Worm (Caenorhabditis elegans): ENCODE data around the gene golg-2.

golg-2 gene

DNA sequence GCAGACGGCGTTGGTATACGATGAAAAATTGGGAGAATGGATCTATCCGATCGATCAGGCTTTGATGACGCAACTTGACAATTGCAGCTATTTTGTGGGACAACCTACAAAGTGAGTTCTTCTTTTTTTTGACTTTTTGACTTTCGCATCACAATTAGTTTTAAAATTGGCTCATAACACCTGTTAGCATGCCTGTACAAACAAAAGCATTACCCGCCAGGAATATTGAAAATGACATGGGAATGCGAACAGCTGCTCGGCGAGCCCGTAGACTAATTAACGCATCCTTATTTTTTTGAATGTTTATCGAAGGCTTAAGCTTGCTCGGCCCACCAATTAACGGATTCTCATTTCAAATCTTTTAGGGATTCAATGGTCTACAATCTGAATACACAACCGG, 52.6 kb downstream of the golg-2 start:
- no peak for TF ChIP-seq ztf-11 (tag; optimal IDR thresholded peaks at IDR 0.05)
- no peak for TF ChIP-seq D1046.2 (GFP tag; IDR thresholded peaks at IDR 0.05)
- TF ChIP-seq dpl-1 (GFP tag; optimal IDR thresholded peaks at IDR 0.05): no peak
- TF ChIP-seq lir-3 (tag; optimal IDR thresholded peaks at IDR 0.05): no peak

DNA sequence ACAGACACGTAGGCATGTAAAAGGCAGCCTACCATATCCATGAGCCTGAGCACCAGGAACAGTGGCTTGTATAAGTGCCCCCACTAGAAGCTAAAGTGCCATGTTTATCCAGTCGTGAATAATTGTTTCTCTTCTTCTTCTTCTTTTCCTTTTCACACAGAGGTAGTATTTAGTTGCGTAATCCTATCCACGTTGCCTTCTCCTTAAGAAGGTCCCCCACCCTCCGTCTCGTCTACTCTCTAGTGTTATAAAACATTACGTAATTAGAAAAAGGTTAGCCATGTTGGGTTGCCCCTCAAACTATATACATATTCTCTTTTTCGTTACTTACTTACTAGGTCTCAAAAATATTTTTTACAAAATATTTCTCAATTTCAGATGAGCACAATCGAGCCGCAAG, 53.2 kb downstream of the golg-2 start:
- TF ChIP-seq R02D3.7 (tag; optimal IDR thresholded peaks at IDR 0.05) (no peak), nhr-48 (tag; optimal IDR thresholded peaks at IDR 0.05) (no peak), tra-1 (GFP tag; IDR thresholded peaks at IDR 0.05) (no peak)

Data from whole organism, L4 larva.